Worm (Caenorhabditis elegans): ENCODE data around the gene spe-18.

spe-18 gene

ce11 chrII:13153299-13153698 lies at the start of gene spe-18:
spe-18 (minus strand) TSS chrII:13153399.
- TF ChIP-seq bed-1 (GFP tag; IDR thresholded peaks at IDR 0.05): no peak

- TF ChIP-seq ztf-28 (GFP tag; IDR thresholded peaks at IDR 0.05) (0 out of 2 replicates have a peak, but pooled peaks have one; percentile 45), die-1 (tag; optimal IDR thresholded peaks at IDR 0.05) (no peak), rec-8 (tag; optimal IDR thresholded peaks at IDR 0.05) (peak in 1 of 2 experiments; percentile 27), Y56A3A.18 (GFP tag; IDR thresholded peaks at IDR 0.05) (no peak), D2030.7 (GFP tag; IDR thresholded peaks at IDR 0.05) (0 out of 2 replicates have a peak, but pooled peaks have one; percentile 20), Y53F4B.3 (GFP tag; IDR thresholded peaks at IDR 0.05) (no peak), efl-1 (GFP tag; optimal IDR thresholded peaks at IDR 0.05) (peak; percentile 66), F52B5.7 (tag; optimal IDR thresholded peaks at IDR 0.05) (no peak), cebp-2 (GFP tag; IDR thresholded peaks at IDR 0.05) (no peak), aptf-3 (GFP tag; IDR thresholded peaks at IDR 0.05) (no peak), bed-2 (GFP tag; IDR thresholded peaks at IDR 0.05) (peak; percentile 54; the same call in 1 of the 2 replicates), lsy-27 (tag; optimal IDR thresholded peaks at IDR 0.05; ENCODE audit: borderline replicate concordance, insufficient read depth) (peak; percentile 20), B0261.1 (tag; optimal IDR thresholded peaks at IDR 0.05) (no peak), attf-5 (GFP tag; optimal IDR thresholded peaks at IDR 0.05) (peak; percentile 58), nfyb-1 (GFP tag; IDR thresholded peaks at IDR 0.05) (peak; percentile 81), F39B2.1 (GFP tag; IDR thresholded peaks at IDR 0.05) (no peak), egrh-3 (GFP tag; IDR thresholded peaks at IDR 0.05) (no peak), nfya-1 (tag; optimal IDR thresholded peaks at IDR 0.05; ENCODE audit: borderline replicate concordance, insufficient read depth) (no peak), snpc-1.3 (tag; optimal IDR thresholded peaks at IDR 0.05; ENCODE audit: insufficient read depth) (peak; percentile 42), C06A6.2 (GFP tag; conservative IDR thresholded peaks at IDR 0.05) (peak; percentile 55; the same call in 1 of the 2 replicates), zim-3 (tag; optimal IDR thresholded peaks at IDR 0.05) (peak; percentile 79), ekl-4 (GFP tag; IDR thresholded peaks at IDR 0.05) (peak; percentile 74), K12H6.12 (tag; optimal IDR thresholded peaks at IDR 0.05) (peak; percentile 88), cebp-1 (GFP tag; IDR thresholded peaks at IDR 0.05) (no peak), cebp-1 (tag; optimal IDR thresholded peaks at IDR 0.05) (peak; percentile 73), aptf-2 (GFP tag; conservative IDR thresholded peaks at IDR 0.05) (no peak), snpc-3.4 (tag; optimal IDR thresholded peaks at IDR 0.05) (peak; percentile 39), ztf-18 (tag; optimal IDR thresholded peaks at IDR 0.05) (peak; percentile 57), let-607 (tag; optimal IDR thresholded peaks at IDR 0.05) (peak; percentile 56 to 72), B0035.1 (tag; optimal IDR thresholded peaks at IDR 0.05) (peak; percentile 43), tlf-1 (GFP tag; optimal IDR thresholded peaks at IDR 0.05) (peak; percentile 50), F33H1.4 (GFP tag; IDR thresholded peaks at IDR 0.05) (no peak; the same call in 1 of the 2 replicates), Y95B8A.8 (GFP tag; IDR thresholded peaks at IDR 0.05) (0 out of 2 replicates have a peak, but pooled peaks have one; percentile 19), F49E8.2 (tag; optimal IDR thresholded peaks at IDR 0.05; ENCODE audit: insufficient read depth) (no peak), dpff-1 (tag; optimal IDR thresholded peaks at IDR 0.05) (no peak), lin-26 (GFP tag; IDR thresholded peaks at IDR 0.05) (no peak), akir-1 (GFP tag; optimal IDR thresholded peaks at IDR 0.05) (no peak), lin-54 (GFP tag; optimal IDR thresholded peaks at IDR 0.05) (peak; percentile 92), chd-7 (tag; optimal IDR thresholded peaks at IDR 0.05) (no peak), bed-1 (GFP tag; IDR thresholded peaks at IDR 0.05) (no peak), C17E4.6 (GFP tag; IDR thresholded peaks at IDR 0.05) (0 out of 2 replicates have a peak, but pooled peaks have one; percentile 46), madf-10 (tag; optimal IDR thresholded peaks at IDR 0.05) (peak; percentile 66), ceh-58 (GFP tag; IDR thresholded peaks at IDR 0.05) (no peak), mel-28 (tag; optimal IDR thresholded peaks at IDR 0.05; ENCODE audit: borderline replicate concordance) (peak; percentile 60)
Observed at ce11 chrII:13199674-13200215, 46.5 kb upstream of the spe-18 start, which contains the start of gene btf-1. btf-1 (plus strand) TSS chrII:13200165.
